Worm (Caenorhabditis elegans): ENCODE data around the gene Y42G9A.3.

DNA sequence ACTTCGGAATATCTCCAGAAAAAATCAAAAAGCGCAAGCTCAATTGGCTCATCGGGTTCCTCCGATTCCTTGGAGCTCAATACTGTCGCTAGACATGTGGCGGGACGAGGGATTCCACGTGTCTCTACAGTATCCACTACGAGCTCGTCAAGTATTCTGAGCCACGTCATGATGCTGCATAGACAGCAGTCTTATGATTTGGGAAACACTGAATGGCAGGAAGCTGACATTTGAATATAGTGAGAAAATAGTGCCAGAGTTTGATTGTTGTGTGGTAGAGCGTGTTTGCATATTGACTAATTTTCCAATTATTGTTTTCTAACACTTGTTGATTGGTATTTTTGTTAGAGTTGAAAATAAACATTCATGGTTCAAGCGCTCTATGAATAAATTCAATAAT lies 17.3 kb downstream of the Y42G9A.3 start:
- TF ChIP-seq ama-1 (optimal IDR thresholded peaks at IDR 0.05), result no peak
- TF ChIP-seq flt-1 (GFP tag; IDR thresholded peaks at IDR 0.05), result no peak
- no peak for TF ChIP-seq hmg-4 (GFP tag; optimal IDR thresholded peaks at IDR 0.05)
- TF ChIP-seq aly-1 (tag; optimal IDR thresholded peaks at IDR 0.05), result no peak
- no peak for TF ChIP-seq sea-1 (GFP tag; conservative IDR thresholded peaks at IDR 0.05)
- TF ChIP-seq tbx-37 (GFP tag; conservative IDR thresholded peaks at IDR 0.05), result no peak
